Worm (Caenorhabditis elegans): Measurements from ENCODE around the gene cccp-1.

Gene cccp-1

DNA sequence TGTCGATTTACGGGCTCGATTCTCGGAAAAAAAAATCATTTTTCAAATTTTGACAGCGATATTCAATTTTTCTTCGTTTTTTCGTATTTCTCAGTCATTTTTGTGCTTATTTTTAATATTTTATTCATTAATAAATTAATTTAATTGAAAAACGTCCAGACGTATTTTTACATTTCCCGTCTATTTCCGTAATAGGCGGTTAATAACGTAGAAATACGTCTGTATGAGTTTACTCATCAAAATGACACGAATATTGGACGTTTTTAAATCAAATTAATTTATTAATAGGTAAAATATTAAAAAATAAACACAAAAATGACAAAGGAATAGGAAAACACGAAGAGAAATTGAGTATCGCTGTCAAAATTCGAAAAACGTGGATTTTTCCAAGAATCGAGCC is 48.0 kb upstream of the cccp-1 start:
- no peak for TF ChIP-seq irx-1 (tag; optimal IDR thresholded peaks at IDR 0.05)
- TF ChIP-seq skn-1 (tag; optimal IDR thresholded peaks at IDR 0.05), result no peak
- no peak for TF ChIP-seq dpl-1 (GFP tag; optimal IDR thresholded peaks at IDR 0.05)
- TF ChIP-seq efl-1 (optimal IDR thresholded peaks at IDR 0.05), result no peak
- peak in 1 of 2 experiments; percentile 82 for TF ChIP-seq efl-1 (GFP tag; optimal IDR thresholded peaks at IDR 0.05 in 1 of 2)

- no peak for TF ChIP-seq snu-23 (GFP tag; optimal IDR thresholded peaks at IDR 0.05)
- TF ChIP-seq tlp-1 (tag; optimal IDR thresholded peaks at IDR 0.05), result peak; percentile 70
- TF ChIP-seq sptf-1 (tag; optimal IDR thresholded peaks at IDR 0.05), result no peak
- no peak for TF ChIP-seq nhr-90 (tag; optimal IDR thresholded peaks at IDR 0.05; ENCODE audit: poor library complexity)
- no peak for TF ChIP-seq efl-1 (optimal IDR thresholded peaks at IDR 0.05)
- peak in 1 of 2 experiments; percentile 91 for TF ChIP-seq efl-1 (GFP tag; optimal IDR thresholded peaks at IDR 0.05 in 1 of 2)
- peak in 1 of 2 experiments; percentile 15 for TF ChIP-seq lsy-2 (tag; optimal IDR thresholded peaks at IDR 0.05)
- no peak for TF ChIP-seq ceh-8 (GFP tag; optimal IDR thresholded peaks at IDR 0.05)
- no peak for TF ChIP-seq nhr-47 (tag; optimal IDR thresholded peaks at IDR 0.05)
- TF ChIP-seq nhr-11 (tag; optimal IDR thresholded peaks at IDR 0.05), result no peak
- TF ChIP-seq lin-35 (GFP tag; optimal IDR thresholded peaks at IDR 0.05), result no peak
- TF ChIP-seq vab-15 (tag; optimal IDR thresholded peaks at IDR 0.05), result no peak
- TF ChIP-seq ceh-88 (GFP tag; IDR thresholded peaks at IDR 0.05), result no peak
- TF ChIP-seq grh-1 (GFP tag; IDR thresholded peaks at IDR 0.05), result 0 out of 2 replicates have a peak, but pooled peaks have one; percentile 13
- no peak for TF ChIP-seq lin-15B (tag; optimal IDR thresholded peaks at IDR 0.05)
These were observed 46.7 kb upstream of the cccp-1 start for ce11 chrIII:12425846-12426405.

DNA sequence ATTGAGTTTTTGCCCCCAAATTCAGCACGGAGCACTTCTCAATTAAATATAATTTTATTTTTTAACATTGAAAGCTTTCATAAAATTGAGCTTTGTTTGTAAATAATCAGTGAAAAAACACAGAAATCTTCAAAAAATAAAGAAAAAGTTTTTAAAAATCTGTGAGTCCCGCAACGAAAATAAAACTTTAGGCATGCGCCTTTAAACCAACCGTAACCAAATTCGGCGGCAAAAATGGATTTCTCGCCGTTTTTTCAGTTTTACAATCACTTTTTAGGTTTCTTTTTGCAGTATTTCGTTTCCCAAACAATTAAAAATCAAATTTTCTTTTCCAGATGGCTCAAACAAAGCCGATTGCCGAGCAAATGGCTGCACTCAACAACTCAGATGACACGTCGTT is 46.1 kb upstream of the cccp-1 start, which contains the start of gene pie-1:
pie-1 (plus strand) TSS at position 336 of the 400 bp plus-strand sequence.
- TF ChIP-seq ztf-4 (tag; optimal IDR thresholded peaks at IDR 0.05) (no peak), unc-130 (tag; optimal IDR thresholded peaks at IDR 0.05) (no peak), C16A3.4 (tag; optimal IDR thresholded peaks at IDR 0.05) (no peak), snpc-4 (tag; optimal IDR thresholded peaks at IDR 0.05) (no peak), unc-86 (tag; optimal IDR thresholded peaks at IDR 0.05) (no peak), hlh-17 (GFP tag; optimal IDR thresholded peaks at IDR 0.05; ENCODE audit: borderline replicate concordance) (no peak), ces-1 (GFP tag; optimal IDR thresholded peaks at IDR 0.05) (no peak), nhr-28 (tag; optimal IDR thresholded peaks at IDR 0.05) (no peak), xbp-1 (tag; optimal IDR thresholded peaks at IDR 0.05) (no peak), nhr-11 (tag; optimal IDR thresholded peaks at IDR 0.05) (no peak), isw-1 (GFP tag; IDR thresholded peaks at IDR 0.05) (no peak), zip-4 (GFP tag; optimal IDR thresholded peaks at IDR 0.05) (no peak), irx-1 (tag; optimal IDR thresholded peaks at IDR 0.05) (no peak), nhr-47 (tag; optimal IDR thresholded peaks at IDR 0.05) (no peak), elt-3 (tag; optimal IDR thresholded peaks at IDR 0.05) (no peak), dsc-1 (tag; optimal IDR thresholded peaks at IDR 0.05) (no peak), unc-30 (tag; optimal IDR thresholded peaks at IDR 0.05) (no peak), vab-15 (tag; optimal IDR thresholded peaks at IDR 0.05) (no peak), hlh-4 (tag; optimal IDR thresholded peaks at IDR 0.05) (no peak), skn-1 (tag; optimal IDR thresholded peaks at IDR 0.05) (no peak)

DNA sequence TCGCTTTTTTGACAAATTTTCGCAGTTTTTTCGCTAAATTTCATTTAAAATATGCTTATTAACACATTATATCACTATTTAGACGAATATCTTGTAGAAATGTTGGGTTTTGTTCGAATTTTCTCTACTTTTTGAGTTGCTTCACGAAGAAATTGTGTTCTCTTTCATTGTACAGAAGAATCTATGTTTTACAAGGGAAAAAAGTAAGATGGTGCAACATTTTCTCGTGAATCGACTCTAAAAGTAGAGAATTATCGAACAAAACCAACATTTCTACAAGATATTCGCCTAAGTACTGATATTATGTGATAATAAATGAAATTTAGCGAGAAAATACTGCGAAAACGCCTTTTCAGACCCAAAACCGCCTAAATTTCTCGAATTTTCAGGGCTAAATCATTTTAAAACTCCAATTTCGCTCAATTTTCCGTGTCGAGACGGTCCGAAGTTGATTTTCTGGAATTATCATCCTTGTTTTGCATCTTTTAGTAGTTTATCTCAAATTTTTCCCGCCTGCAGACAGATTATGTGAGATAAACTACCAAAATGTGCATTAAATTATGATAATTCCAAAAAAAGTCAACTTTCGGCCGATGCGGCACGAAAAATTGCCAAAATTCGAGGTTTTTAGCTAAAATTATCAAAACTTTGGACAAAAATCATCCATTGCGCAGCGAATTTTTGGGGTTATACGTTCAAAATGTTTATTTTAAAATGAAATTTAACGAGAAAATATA is 45.0 kb upstream of the cccp-1 start:
- no peak for TF ChIP-seq efl-1 (optimal IDR thresholded peaks at IDR 0.05)
- TF ChIP-seq efl-1 (GFP tag; optimal IDR thresholded peaks at IDR 0.05 in 1 of 2), result peak in 1 of 2 experiments; percentile 95
- TF ChIP-seq fkh-4 (tag; optimal IDR thresholded peaks at IDR 0.05; ENCODE audit: borderline replicate concordance), result no peak
